Worm (Caenorhabditis elegans) whole organism, early embryonic: ENCODE data around the gene ZK353.3.

ENCODE experiments used
- B0310.2 ChIP-seq: sonication (generic microtip); optimal IDR thresholded peaks from 2 replicates; lab custom pipeline; 2016; ENCODE audit warnings: mild to moderate bottlenecking, missing genetic modification characterization, missing compliant biosample characterization
- aly-1 ChIP-seq: sonication (generic microtip); optimal IDR thresholded peaks from 2 replicates; lab custom pipeline; 2016; ENCODE audit warnings: missing genetic modification characterization, missing compliant biosample characterization
- ama-1 ChIP-seq: fragments of 150-350 bp; optimal IDR thresholded peaks from 2 replicates; lab custom pipeline; 2014
- ceh-36 ChIP-seq: sonication (generic microtip); optimal IDR thresholded peaks from 2 replicates; lab custom pipeline; 2016; ENCODE audit warnings: missing genetic modification characterization, inconsistent platforms, missing compliant biosample characterization
- ets-7 ChIP-seq: sonication (generic microtip); optimal IDR thresholded peaks from 2 replicates; lab custom pipeline; 2016; ENCODE audit warnings: missing genotype, missing genetic modification characterization, missing compliant biosample characterization
- flt-1 ChIP-seq: fragments of 200-800 bp; sonication (Bioruptor generic); IDR thresholded peaks from 2 replicates; pipeline ENCODE4 v1.3.6; 2022; ENCODE audit warnings: missing genetic modification characterization, missing compliant biosample characterization
- hmbx-1 ChIP-seq: sonication (generic microtip); optimal IDR thresholded peaks from 2 replicates; lab custom pipeline; 2016; ENCODE audit warnings: mild to moderate bottlenecking, missing genetic modification characterization, missing compliant biosample characterization
- hmg-4 ChIP-seq: fragments of 200-800 bp; sonication (Bioruptor generic); optimal IDR thresholded peaks from 2 replicates; lab custom pipeline; 2018; ENCODE audit warnings: mild to moderate bottlenecking, missing genetic modification characterization, missing compliant biosample characterization
- tbx-11 ChIP-seq: fragments of 200-800 bp; sonication (Bioruptor generic); IDR thresholded peaks from 2 replicates; pipeline ENCODE4 v1.3.6; 2022; ENCODE audit warnings: missing genetic modification characterization, missing compliant biosample characterization

DNA sequence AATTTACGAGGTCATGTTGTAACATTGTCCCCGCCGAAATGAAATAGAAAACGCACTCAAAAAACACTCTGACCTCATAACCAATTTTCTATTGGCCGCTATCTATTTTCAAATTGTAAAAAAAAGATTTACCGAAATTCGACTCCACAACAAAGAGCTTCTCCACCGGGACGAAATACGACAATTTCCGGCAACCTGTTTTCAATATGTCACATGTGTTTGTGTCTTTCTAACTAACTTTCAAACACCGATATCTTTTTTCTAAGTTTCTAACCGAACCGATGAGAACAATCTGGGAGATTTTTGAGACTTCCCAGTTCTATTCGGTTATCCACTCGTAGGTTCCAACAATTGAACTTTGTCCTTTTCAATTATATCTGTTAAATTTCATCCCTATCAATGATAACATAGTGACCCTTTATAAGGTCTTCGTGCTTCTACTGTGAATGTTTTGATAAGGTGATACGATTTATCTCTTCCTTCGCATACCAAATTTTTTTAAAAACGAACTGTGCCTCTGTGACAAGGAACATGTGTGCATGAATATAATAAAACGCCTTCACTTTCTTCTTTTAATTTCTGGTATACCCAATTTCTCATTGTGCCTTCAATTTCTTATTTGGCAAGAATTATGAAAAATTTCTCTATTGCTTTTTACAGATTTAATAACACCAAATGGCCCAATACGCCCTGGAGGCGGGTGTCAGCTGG lies 24.0 kb upstream of the ZK353.3 start, which contains the start of gene lmbr-1:
- TF ChIP-seq aly-1 = no peak
- no peak for TF ChIP-seq ama-1 (lab: Kevin White, UChicago)
- no peak for TF ChIP-seq flt-1 (GFP tag; lab: Robert Waterston, UW)
- TF ChIP-seq hmg-4 (GFP tag; lab: Kevin White, UChicago) = no peak
- no peak for TF ChIP-seq hmbx-1
- TF ChIP-seq tbx-11 (GFP tag; lab: Robert Waterston, UW) = no peak
- TF ChIP-seq ets-7 (tag; lab: Kevin White, UChicago) = no peak
- no peak for TF ChIP-seq ceh-36 (tag; lab: Kevin White, UChicago)
- no peak for TF ChIP-seq B0310.2
